Worm (Caenorhabditis elegans) whole organism, early embryonic: ENCODE results near the gene str-169.

Experiments used
- B0310.2 ChIP-seq: sonication (generic microtip); optimal IDR thresholded peaks from 2 replicates; lab custom pipeline; 2016; ENCODE audit warnings: mild to moderate bottlenecking, missing genetic modification characterization, missing compliant biosample characterization
- F13C5.2 ChIP-seq: sonication (generic microtip); optimal IDR thresholded peaks from 2 replicates; lab custom pipeline; 2017; ENCODE audit warnings: mild to moderate bottlenecking, missing genetic modification characterization, inconsistent platforms, missing compliant biosample characterization
- aly-1 ChIP-seq: sonication (generic microtip); optimal IDR thresholded peaks from 2 replicates; lab custom pipeline; 2016; ENCODE audit warnings: missing genetic modification characterization, missing compliant biosample characterization
- ama-1 ChIP-seq: fragments of 150-350 bp; optimal IDR thresholded peaks from 2 replicates; lab custom pipeline; 2014
- ceh-13 ChIP-seq: fragments of 200-800 bp; sonication (Bioruptor generic); optimal IDR thresholded peaks from 2 replicates; lab custom pipeline; 2018; ENCODE audit warnings: mild to moderate bottlenecking, missing genetic modification characterization, missing compliant biosample characterization
- ceh-36 ChIP-seq: sonication (generic microtip); optimal IDR thresholded peaks from 2 replicates; lab custom pipeline; 2016; ENCODE audit warnings: missing genetic modification characterization, inconsistent platforms, missing compliant biosample characterization
- ets-7 ChIP-seq: sonication (generic microtip); optimal IDR thresholded peaks from 2 replicates; lab custom pipeline; 2016; ENCODE audit warnings: missing genotype, missing genetic modification characterization, missing compliant biosample characterization
- flt-1 ChIP-seq: fragments of 200-800 bp; sonication (Bioruptor generic); IDR thresholded peaks from 2 replicates; pipeline ENCODE4 v1.3.6; 2022; ENCODE audit warnings: missing genetic modification characterization, missing compliant biosample characterization
- hmbx-1 ChIP-seq: sonication (generic microtip); optimal IDR thresholded peaks from 2 replicates; lab custom pipeline; 2016; ENCODE audit warnings: mild to moderate bottlenecking, missing genetic modification characterization, missing compliant biosample characterization
- hmg-4 ChIP-seq: fragments of 200-800 bp; sonication (Bioruptor generic); optimal IDR thresholded peaks from 2 replicates; lab custom pipeline; 2018; ENCODE audit warnings: mild to moderate bottlenecking, missing genetic modification characterization, missing compliant biosample characterization
- hnd-1 ChIP-seq: sonication (generic microtip); optimal IDR thresholded peaks from 2 replicates; lab custom pipeline; 2016; ENCODE audit warnings: missing genetic modification characterization, missing compliant biosample characterization
- pes-1 ChIP-seq: fragments of 200-800 bp; sonication (Bioruptor generic); IDR thresholded peaks from 2 replicates; pipeline ENCODE4 v1.3.6; 2022; ENCODE audit warnings: missing genetic modification reagents, missing genetic modification characterization, missing compliant biosample characterization
- scrt-1 ChIP-seq: fragments of 200-800 bp; sonication (Bioruptor generic); IDR thresholded peaks from 2 replicates; pipeline ENCODE4 v1.3.6; 2022; ENCODE audit warnings: missing genetic modification characterization, missing compliant biosample characterization
- sea-1 ChIP-seq: fragments of 200-800 bp; sonication (Bioruptor generic); conservative IDR thresholded peaks from 2 replicates; pipeline ENCODE4 v1.3.6; 2022; ENCODE audit warnings: missing genetic modification characterization, missing compliant biosample characterization
- tbx-11 ChIP-seq: fragments of 200-800 bp; sonication (Bioruptor generic); IDR thresholded peaks from 2 replicates; pipeline ENCODE4 v1.3.6; 2022; ENCODE audit warnings: missing genetic modification characterization, missing compliant biosample characterization
- tbx-37 ChIP-seq: fragments of 200-800 bp; sonication (Bioruptor generic); conservative IDR thresholded peaks from 2 replicates; pipeline ENCODE4 v1.3.6; 2022; ENCODE audit warnings: missing genetic modification reagents, missing genetic modification characterization, missing compliant biosample characterization
- tra-4 ChIP-seq: sonication (generic microtip); optimal IDR thresholded peaks from 2 replicates; lab custom pipeline; 2017; ENCODE audit warnings: missing genetic modification characterization, missing compliant biosample characterization

str-169 gene

ce11 chrIV:4945771-4946170, at the start of gene str-169:
TSS of gene str-169 (plus strand) at chrIV:4946071.
- TF ChIP-seq aly-1 (tag; lab: Kevin White, UChicago): no peak
- no peak for TF ChIP-seq tbx-37 (GFP tag; lab: Robert Waterston, UW)
- TF ChIP-seq ets-7 (tag; lab: Kevin White, UChicago): no peak
- TF ChIP-seq scrt-1: no peak
- no peak for TF ChIP-seq F13C5.2
- no peak for TF ChIP-seq pes-1 (GFP tag; lab: Robert Waterston, UW)
- no peak for TF ChIP-seq B0310.2
- TF ChIP-seq hmbx-1: no peak
- no peak for TF ChIP-seq ceh-36 (tag; lab: Kevin White, UChicago)
- TF ChIP-seq sea-1 (GFP tag; lab: Robert Waterston, UW): no peak
- TF ChIP-seq tbx-11 (GFP tag; lab: Robert Waterston, UW): no peak
- TF ChIP-seq tra-4 (tag; lab: Kevin White, UChicago): no peak
- no peak for TF ChIP-seq hmg-4 (GFP tag; lab: Kevin White, UChicago)
- TF ChIP-seq ceh-13 (GFP tag; lab: Kevin White, UChicago): no peak
- TF ChIP-seq ama-1 (lab: Kevin White, UChicago): no peak
- no peak for TF ChIP-seq flt-1

ce11 chrIV:4903961-4904360, 41.9 kb upstream of the str-169 start, which contains the start of gene str-161:
TSS of gene str-161 (minus strand) at chrIV:4904061.
- TF ChIP-seq F13C5.2 (no peak), aly-1 (tag; lab: Kevin White, UChicago) (no peak), ama-1 (lab: Kevin White, UChicago) (no peak), ceh-36 (tag; lab: Kevin White, UChicago) (no peak), sea-1 (GFP tag; lab: Robert Waterston, UW) (no peak)

ce11 chrIV:4905645-4906135, 40.2 kb upstream of the str-169 start, which contains the start of gene T08B6.4:
TSS of gene T08B6.4 (plus strand) at chrIV:4905695.
- no peak for TF ChIP-seq scrt-1

ce11 chrIV:4909039-4909438, 36.8 kb upstream of the str-169 start, which contains the start of gene str-159:
TSS of gene str-159 (plus strand) at chrIV:4909339.
- TF ChIP-seq tra-4 (tag; lab: Kevin White, UChicago) (no peak), B0310.2 (no peak), ceh-36 (tag; lab: Kevin White, UChicago) (no peak), ama-1 (lab: Kevin White, UChicago) (no peak), aly-1 (tag; lab: Kevin White, UChicago) (no peak)

- no peak for TF ChIP-seq pes-1 (GFP tag; lab: Robert Waterston, UW)
- no peak for TF ChIP-seq F13C5.2
- TF ChIP-seq hnd-1 (tag; lab: Kevin White, UChicago): no peak
- no peak for TF ChIP-seq sea-1 (GFP tag; lab: Robert Waterston, UW)
- no peak for TF ChIP-seq hmg-4 (GFP tag; lab: Kevin White, UChicago)
- no peak for TF ChIP-seq flt-1
- no peak for TF ChIP-seq scrt-1
- TF ChIP-seq ceh-13 (GFP tag; lab: Kevin White, UChicago): no peak
- TF ChIP-seq hmbx-1: no peak
- no peak for TF ChIP-seq ceh-36 (tag; lab: Kevin White, UChicago)
- no peak for TF ChIP-seq B0310.2
- no peak for TF ChIP-seq ama-1 (lab: Kevin White, UChicago)
- TF ChIP-seq tbx-37 (GFP tag; lab: Robert Waterston, UW): no peak
- TF ChIP-seq tbx-11 (GFP tag; lab: Robert Waterston, UW): no peak
- TF ChIP-seq tra-4 (tag; lab: Kevin White, UChicago): no peak
- no peak for TF ChIP-seq aly-1 (tag; lab: Kevin White, UChicago)
- TF ChIP-seq ets-7 (tag; lab: Kevin White, UChicago): no peak
These were observed 32.8 kb upstream of the str-169 start, which contains the start of gene str-156 for ce11 chrIV:4913090-4913489. TSS of gene str-156 (plus strand) at chrIV:4913390.

ce11 chrIV:4915689-4916088, 30.2 kb upstream of the str-169 start, which contains the start of gene str-155:
TSS of gene str-155 (plus strand) at chrIV:4915989.
- TF ChIP-seq flt-1 (no peak), ama-1 (lab: Kevin White, UChicago) (no peak), tra-4 (tag; lab: Kevin White, UChicago) (no peak), sea-1 (GFP tag; lab: Robert Waterston, UW) (no peak), hmbx-1 (no peak), B0310.2 (no peak), aly-1 (tag; lab: Kevin White, UChicago) (no peak), ceh-13 (GFP tag; lab: Kevin White, UChicago) (no peak), pes-1 (GFP tag; lab: Robert Waterston, UW) (no peak), ceh-36 (tag; lab: Kevin White, UChicago) (no peak), scrt-1 (no peak), tbx-11 (GFP tag; lab: Robert Waterston, UW) (no peak), F13C5.2 (no peak), tbx-37 (GFP tag; lab: Robert Waterston, UW) (no peak), hnd-1 (tag; lab: Kevin White, UChicago) (no peak), hmg-4 (GFP tag; lab: Kevin White, UChicago) (no peak), ets-7 (tag; lab: Kevin White, UChicago) (no peak)

ce11 chrIV:4917774-4918173, 28.1 kb upstream of the str-169 start, which contains the start of gene str-158:
TSS of gene str-158 (plus strand) at chrIV:4918074.
- no peak for TF ChIP-seq pes-1 (GFP tag; lab: Robert Waterston, UW)
- no peak for TF ChIP-seq tbx-11 (GFP tag; lab: Robert Waterston, UW)
- no peak for TF ChIP-seq ceh-36 (tag; lab: Kevin White, UChicago)
- TF ChIP-seq hmbx-1: no peak

ce11 chrIV:4930045-4930444, 15.8 kb upstream of the str-169 start, which contains the start of gene Y9C9A.8:
TSS of gene Y9C9A.8 (plus strand) at chrIV:4930345.
- TF ChIP-seq flt-1: no peak
- no peak for TF ChIP-seq scrt-1
- no peak for TF ChIP-seq sea-1 (GFP tag; lab: Robert Waterston, UW)
- no peak for TF ChIP-seq tbx-11 (GFP tag; lab: Robert Waterston, UW)
